Worm (Caenorhabditis elegans) whole organism, L2 larva: ENCODE data around the gene Y44A6D.1.

Experiments used
- ama-1 ChIP-seq: fragments of 150-350 bp; optimal IDR thresholded peaks from 2 replicates; lab custom pipeline; 2018; ENCODE audit warnings: inconsistent platforms
- ceh-16 ChIP-seq: fragments of 150-350 bp; optimal IDR thresholded peaks from 2 replicates; lab custom pipeline; 2014; ENCODE audit warnings: missing biosample characterization, missing genetic modification characterization
- ceh-82 ChIP-seq: fragments of 150-350 bp; optimal IDR thresholded peaks from 2 replicates; lab custom pipeline; 2014; ENCODE audit warnings: missing biosample characterization, missing genetic modification characterization
- mdl-1 ChIP-seq, 2 experiments: fragments of 150-350 bp in 1 of 2; sonication (generic microtip) in 1 of 2; optimal IDR thresholded peaks; 2 replicates each; lab custom pipeline; 2017; ENCODE audit warnings: missing biosample characterization in 2 of 2, missing genetic modification characterization in 2 of 2
- sem-4 ChIP-seq: fragments of 150-350 bp; optimal IDR thresholded peaks from 2 replicates; lab custom pipeline; 2014; ENCODE audit warnings: missing biosample characterization, missing genetic modification reagents, missing genetic modification characterization
- snpc-4 ChIP-seq: fragments of 150-350 bp; optimal IDR thresholded peaks from 2 replicates; lab custom pipeline; 2014; ENCODE audit warnings: missing biosample characterization, missing genetic modification characterization
- zag-1 ChIP-seq: fragments of 150-350 bp; optimal IDR thresholded peaks from 2 replicates; lab custom pipeline; 2014; ENCODE audit warnings: missing biosample characterization, missing genetic modification characterization

ce11 chrV:20753838-20754503, 35.9 kb downstream of the Y44A6D.1 start:
- TF ChIP-seq snpc-4 (tag; lab: Kevin White, UChicago) (no peak), ama-1 (lab: Kevin White, UChicago) (no peak), zag-1 (no peak), sem-4 (tag; lab: Kevin White, UChicago) (no peak), mdl-1 (tag; optimal IDR thresholded peaks at IDR 0.05; lab: Kevin White, UChicago) (no peak), ceh-82 (tag; lab: Kevin White, UChicago) (no peak), ceh-16 (tag; lab: Kevin White, UChicago) (no peak)
